Worm (Caenorhabditis elegans) whole organism, L2 larva: ENCODE results near the gene nkb-2.

ENCODE experiments used
- C34F6.9 ChIP-seq: fragments of 150-350 bp; optimal IDR thresholded peaks from 2 replicates; lab custom pipeline; 2014; ENCODE audit warnings: missing biosample characterization, missing genetic modification characterization
- ZK546.5 ChIP-seq: sonication (generic microtip); optimal IDR thresholded peaks from 2 replicates; lab custom pipeline; 2017; ENCODE audit warnings: missing biosample characterization, missing genetic modification characterization
- aly-2 ChIP-seq: fragments of 150-350 bp; optimal IDR thresholded peaks from 2 replicates; lab custom pipeline; 2014; ENCODE audit warnings: missing biosample characterization, missing genetic modification characterization
- lsy-2 ChIP-seq, 2 experiments: fragments of 150-350 bp in 1 of 2; sonication (generic microtip) in 1 of 2; optimal IDR thresholded peaks; 2 replicates each; lab custom pipeline; 2014 to 2017; ENCODE audit warnings: missing biosample characterization in 2 of 2, missing genetic modification characterization in 2 of 2
- snpc-4 ChIP-seq: fragments of 150-350 bp; optimal IDR thresholded peaks from 2 replicates; lab custom pipeline; 2014; ENCODE audit warnings: missing biosample characterization, missing genetic modification characterization

DNA sequence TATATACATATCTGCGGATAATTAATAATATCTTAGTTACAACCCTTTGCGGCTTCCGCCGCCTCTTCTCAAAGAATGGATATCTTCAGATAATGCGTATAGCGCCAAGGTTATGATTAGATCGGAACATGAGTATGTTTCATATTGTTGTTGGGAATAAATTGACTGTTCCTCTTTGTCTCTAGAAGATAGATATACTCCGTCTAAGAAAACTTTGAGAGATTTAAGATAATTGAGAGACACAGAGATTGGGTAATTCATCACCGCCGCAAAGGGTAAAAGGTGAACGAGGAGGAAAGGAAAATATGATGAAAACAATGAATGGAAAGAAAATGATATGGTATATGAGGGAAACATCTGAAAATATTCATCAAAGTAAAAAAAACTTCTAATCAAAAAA is 14.1 kb upstream of the nkb-2 start:
- TF ChIP-seq snpc-4 (tag; lab: Kevin White, UChicago) (no peak), aly-2 (tag; lab: Kevin White, UChicago) (no peak), ZK546.5 (no peak), lsy-2 (tag; optimal IDR thresholded peaks at IDR 0.05; lab: Kevin White, UChicago) (no peak), C34F6.9 (no peak)
